Worm (Caenorhabditis elegans): ENCODE measurements around the gene F29F11.20.

Gene F29F11.20

ce11 chrV:10729456-10729904 is 41.8 kb downstream of the F29F11.20 start (continued):
- TF ChIP-seq F26F4.8 (GFP tag; conservative IDR thresholded peaks at IDR 0.05) (no peak), tra-1 (GFP tag; IDR thresholded peaks at IDR 0.05) (no peak), mdl-1 (tag; optimal IDR thresholded peaks at IDR 0.05) (peak; percentile 59 to 75), daf-12 (tag; optimal IDR thresholded peaks at IDR 0.05) (no peak), lin-39 (tag; optimal IDR thresholded peaks at IDR 0.05) (no peak)

- no peak for TF ChIP-seq ceh-82 (tag; optimal IDR thresholded peaks at IDR 0.05)
- TF ChIP-seq hmg-1.1 (GFP tag; IDR thresholded peaks at IDR 0.05): no peak
- no peak for TF ChIP-seq duxl-1 (tag; optimal IDR thresholded peaks at IDR 0.05; ENCODE audit: poor library complexity)
- no peak for TF ChIP-seq ctbp-1 (GFP tag; IDR thresholded peaks at IDR 0.05)
- TF ChIP-seq daf-16 (GFP tag; optimal IDR thresholded peaks at IDR 0.05): peak in 1 of 2 experiments; percentile 45
- no peak for TF ChIP-seq daf-16 (tag; optimal IDR thresholded peaks at IDR 0.05)
- peak; percentile 89 for TF ChIP-seq nhr-11 (tag; optimal IDR thresholded peaks at IDR 0.05)
- no peak for TF ChIP-seq mxl-2 (GFP tag; conservative IDR thresholded peaks at IDR 0.05)
- TF ChIP-seq F44E2.7 (GFP tag; IDR thresholded peaks at IDR 0.05): no peak
- TF ChIP-seq cey-2 (tag; optimal IDR thresholded peaks at IDR 0.05; ENCODE audit: borderline replicate concordance, insufficient read depth): no peak
- no peak for TF ChIP-seq zag-1 (tag; optimal IDR thresholded peaks at IDR 0.05)
- no peak for TF ChIP-seq pqm-1 (tag; optimal IDR thresholded peaks at IDR 0.05)
- TF ChIP-seq ceh-20 (GFP tag; IDR thresholded peaks at IDR 0.05): no peak
- TF ChIP-seq hlh-11 (tag; optimal IDR thresholded peaks at IDR 0.05): peak; percentile 5
- no peak for TF ChIP-seq vab-7 (GFP tag; IDR thresholded peaks at IDR 0.05)
- TF ChIP-seq dpl-1 (GFP tag; optimal IDR thresholded peaks at IDR 0.05): no peak
- no peak for TF ChIP-seq madf-9 (GFP tag; conservative IDR thresholded peaks at IDR 0.05)
- no peak for TF ChIP-seq nhr-77 (tag; optimal IDR thresholded peaks at IDR 0.05)
- TF ChIP-seq ztf-11 (tag; optimal IDR thresholded peaks at IDR 0.05): no peak
- TF ChIP-seq aha-1 (tag): peak; percentile 59
- TF ChIP-seq ama-1 (optimal IDR thresholded peaks at IDR 0.05): no peak
- TF ChIP-seq F37D6.2 (tag; optimal IDR thresholded peaks at IDR 0.05): no peak
- peak in 1 of 2 experiments; percentile 56 for TF ChIP-seq hif-1 (tag; optimal IDR thresholded peaks at IDR 0.05)
- TF ChIP-seq daf-8 (GFP tag; IDR thresholded peaks at IDR 0.05): no peak
- TF ChIP-seq lin-15B (tag; optimal IDR thresholded peaks at IDR 0.05): no peak
- peak; percentile 87 for TF ChIP-seq nhr-28 (tag; optimal IDR thresholded peaks at IDR 0.05)
- TF ChIP-seq lin-13 (GFP tag; optimal IDR thresholded peaks at IDR 0.05): no peak
- no peak for TF ChIP-seq set-16 (GFP tag; IDR thresholded peaks at IDR 0.05)
- no peak for TF ChIP-seq Y105C5A.15 (GFP tag; IDR thresholded peaks at IDR 0.05)
- no peak for TF ChIP-seq daf-19 (GFP tag; conservative IDR thresholded peaks at IDR 0.05)
- no peak for TF ChIP-seq tag-97 (GFP tag; IDR thresholded peaks at IDR 0.05)
- no peak for TF ChIP-seq attf-4 (tag; optimal IDR thresholded peaks at IDR 0.05)
- peak in 1 of 2 experiments; percentile 1 for TF ChIP-seq mdl-1 (tag; optimal IDR thresholded peaks at IDR 0.05)
- TF ChIP-seq ztf-7 (tag; optimal IDR thresholded peaks at IDR 0.05): no peak
- TF ChIP-seq dmd-9 (GFP tag; IDR thresholded peaks at IDR 0.05): no peak
- TF ChIP-seq lsy-2 (tag; optimal IDR thresholded peaks at IDR 0.05): peak in 1 of 2 experiments; percentile 1
- no peak for TF ChIP-seq nhr-102 (tag; optimal IDR thresholded peaks at IDR 0.05)
- no peak for TF ChIP-seq nhr-76 (tag; optimal IDR thresholded peaks at IDR 0.05)
- no peak for TF ChIP-seq unc-130 (GFP tag; optimal IDR thresholded peaks at IDR 0.05)
- no peak for TF ChIP-seq fkh-10 (GFP tag; optimal IDR thresholded peaks at IDR 0.05)
- no peak for TF ChIP-seq dmd-6 (GFP tag; IDR thresholded peaks at IDR 0.05)
- TF ChIP-seq ceh-62 (tag; optimal IDR thresholded peaks at IDR 0.05): no peak
- TF ChIP-seq nhr-41 (GFP tag; IDR thresholded peaks at IDR 0.05): no peak
- no peak for TF ChIP-seq ceh-32 (tag; optimal IDR thresholded peaks at IDR 0.05; ENCODE audit: poor library complexity)
- no peak for TF ChIP-seq F26F4.8 (GFP tag; conservative IDR thresholded peaks at IDR 0.05)
- no peak for TF ChIP-seq pha-4 (GFP tag; IDR thresholded peaks at IDR 0.05)
- TF ChIP-seq pha-4 (tag; optimal IDR thresholded peaks at IDR 0.05): no peak
These were observed 43.2 kb downstream of the F29F11.20 start for ce11 chrV:10730824-10731416.
